Fruit fly (Drosophila melanogaster): Measurements from ENCODE around the gene CG14543.

The CG14543 gene

DNA sequence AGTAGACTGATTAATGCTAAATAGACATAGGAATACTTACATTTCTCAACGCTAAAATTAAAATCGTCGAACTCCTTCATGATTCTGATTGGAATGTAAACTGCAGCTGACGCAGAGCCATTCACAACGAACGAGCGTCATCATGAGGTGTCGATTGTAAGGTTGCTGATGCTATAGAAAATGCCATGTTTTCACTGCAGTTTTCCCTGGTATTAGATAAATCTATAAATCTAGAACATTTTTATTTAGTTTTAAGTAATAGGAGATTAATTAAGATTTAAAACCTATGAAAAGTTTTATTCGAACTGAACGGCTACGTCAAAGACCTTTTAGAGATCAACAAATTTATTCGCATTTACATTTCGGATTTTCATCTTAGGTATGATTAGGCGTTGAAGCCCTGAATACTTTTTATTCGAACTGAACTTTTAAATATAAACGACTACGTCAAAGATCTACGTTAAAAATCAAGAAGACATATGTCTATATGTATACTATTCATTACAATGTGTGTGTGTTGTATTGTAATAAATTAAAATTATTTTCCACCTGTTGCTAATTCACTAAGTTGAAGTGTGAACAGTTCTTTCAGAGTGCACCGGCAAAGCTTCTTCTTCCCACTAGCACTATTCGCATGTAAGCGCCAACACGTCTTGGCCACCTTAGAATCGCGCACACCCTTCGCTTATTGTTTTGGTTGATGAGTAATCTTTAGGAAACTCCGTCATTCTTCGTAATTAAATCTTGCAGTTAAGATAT, 4.1 kb upstream of the CG14543 start, which contains the start of the genes Exo84 and Vps2 (continued):
- no peak for TF ChIP-seq CG17186 (GFP tag; optimal IDR thresholded peaks at IDR 0.05)
- no peak for TF ChIP-seq Doc2 (GFP tag; IDR thresholded peaks at IDR 0.05)
- TF ChIP-seq p53 (GFP tag; optimal IDR thresholded peaks at IDR 0.05) = no peak
- no peak for TF ChIP-seq chm (GFP tag; IDR thresholded peaks at IDR 0.05)
- no peak for TF ChIP-seq crc (GFP tag; optimal IDR thresholded peaks at IDR 0.05)
- TF ChIP-seq CkIIα-i1 (GFP tag; IDR thresholded peaks at IDR 0.05) = no peak
- no peak for TF ChIP-seq Hr39 (optimal IDR thresholded peaks at IDR 0.05)
- no peak for TF ChIP-seq CG16779 (GFP tag; IDR thresholded peaks at IDR 0.05)
- peak; percentile 59 for TF ChIP-seq CG1602 (GFP tag; optimal IDR thresholded peaks at IDR 0.05)
- peak; percentile 35 for TF ChIP-seq zen (tag; optimal IDR thresholded peaks at IDR 0.05)
- TF ChIP-seq CG9876 (GFP tag; optimal IDR thresholded peaks at IDR 0.05) = no peak
- TF ChIP-seq CG14441 (GFP tag; IDR thresholded peaks at IDR 0.05) = no peak
- TF ChIP-seq ERR (GFP tag; optimal IDR thresholded peaks at IDR 0.05) = no peak
- TF ChIP-seq Hsf (GFP tag; optimal IDR thresholded peaks at IDR 0.05) = peak; percentile 56
- no peak for TF ChIP-seq CG3838 (GFP tag; optimal IDR thresholded peaks at IDR 0.05)
- TF ChIP-seq CG10147 (GFP tag; optimal IDR thresholded peaks at IDR 0.05) = no peak
- no peak for TF ChIP-seq CG11247 (GFP tag; IDR thresholded peaks at IDR 0.05)
- TF ChIP-seq GATAe (GFP tag; conservative IDR thresholded peaks at IDR 0.05) = no peak
- TF ChIP-seq en (GFP tag; optimal IDR thresholded peaks at IDR 0.05) = no peak
- peak; percentile 50; the same call in 1 of the 2 replicates for TF ChIP-seq CG14667 (GFP tag; IDR thresholded peaks at IDR 0.05)
- peak; percentile 39 for TF ChIP-seq CG18619 (GFP tag; optimal IDR thresholded peaks at IDR 0.05)
- TF ChIP-seq YL-1 (GFP tag; optimal IDR thresholded peaks at IDR 0.05) = peak; percentile 45
- TF ChIP-seq Sin3A (optimal IDR thresholded peaks at IDR 0.05) = peak; percentile 35
- TF ChIP-seq tup (GFP tag; optimal IDR thresholded peaks at IDR 0.05) = no peak
- no peak for TF ChIP-seq tna (GFP tag; IDR thresholded peaks at IDR 0.05; ENCODE audit: partially characterized antibody)
- TF ChIP-seq CG3163 (GFP tag; optimal IDR thresholded peaks at IDR 0.05) = no peak
- TF ChIP-seq lab (GFP tag; optimal IDR thresholded peaks at IDR 0.05) = no peak
- TF ChIP-seq CG10543 (GFP tag; optimal IDR thresholded peaks at IDR 0.05) = peak; percentile 63
- no peak for TF ChIP-seq eve (GFP tag; optimal IDR thresholded peaks at IDR 0.05)
- no peak for TF ChIP-seq pros (GFP tag; optimal IDR thresholded peaks at IDR 0.05)
- TF ChIP-seq phol (tag; optimal IDR thresholded peaks at IDR 0.05) = peak; percentile 66
- TF ChIP-seq CG6254 (GFP tag; optimal IDR thresholded peaks at IDR 0.05) = no peak
- TF ChIP-seq CG6175 (GFP tag; IDR thresholded peaks at IDR 0.05) = no peak
- peak; percentile 25 for TF ChIP-seq Lhr (GFP tag; optimal IDR thresholded peaks at IDR 0.05)
- TF ChIP-seq dysf (GFP tag; IDR thresholded peaks at IDR 0.05) = peak; percentile 80
- peak; percentile 38; the same call in 1 of the 2 replicates for TF ChIP-seq al (GFP tag; IDR thresholded peaks at IDR 0.05)
- no peak for TF ChIP-seq CG8359 (GFP tag; optimal IDR thresholded peaks at IDR 0.05; ENCODE audit: borderline replicate concordance)
- TF ChIP-seq NK7.1 (GFP tag; optimal IDR thresholded peaks at IDR 0.05) = no peak
- TF ChIP-seq CG3847 (GFP tag; IDR thresholded peaks at IDR 0.05) = peak; percentile 53; the same call in 1 of the 2 replicates
- TF ChIP-seq Asciz (GFP tag; optimal IDR thresholded peaks at IDR 0.05) = no peak
- TF ChIP-seq CG15514 (GFP tag; optimal IDR thresholded peaks at IDR 0.05) = no peak
- TF ChIP-seq slbo (GFP tag; IDR thresholded peaks at IDR 0.05) = peak; percentile 56
- no peak for TF ChIP-seq sqz (GFP tag; optimal IDR thresholded peaks at IDR 0.05)
- TF ChIP-seq cad (GFP tag; optimal IDR thresholded peaks at IDR 0.05) = no peak
- TF ChIP-seq CG17912 (GFP tag; optimal IDR thresholded peaks at IDR 0.05) = no peak
- TF ChIP-seq D19B (GFP tag; optimal IDR thresholded peaks at IDR 0.05) = peak; percentile 20
- no peak for TF ChIP-seq HLH3B (GFP tag; IDR thresholded peaks at IDR 0.05)
- no peak for TF ChIP-seq bbx (GFP tag; IDR thresholded peaks at IDR 0.05; ENCODE audit: partially characterized antibody)
- no peak for TF ChIP-seq CG12769 (tag; optimal IDR thresholded peaks at IDR 0.05)
- TF ChIP-seq Dbx (GFP tag; IDR thresholded peaks at IDR 0.05) = no peak; the same call in 2 of the 3 replicates
- TF ChIP-seq sim (GFP tag; IDR thresholded peaks at IDR 0.05) = no peak
